Fruit fly (Drosophila melanogaster) whole organism, wandering third instar larva: ENCODE data around the gene Tep1.
A peak's percentile ranks its signal among the peaks of the same experiment; 100 is the strongest.

ENCODE experiments used
- Abd-B ChIP-seq: fragments of >200 bp; optimal IDR thresholded peaks from 2 replicates; lab custom pipeline; 2017; ENCODE audit warnings: missing biosample characterization, missing genetic modification characterization
- CG32264 ChIP-seq: fragments of 200-800 bp; sonication (Bioruptor generic); optimal IDR thresholded peaks from 2 replicates; lab custom pipeline; 2016; ENCODE audit warnings: missing biosample characterization, missing genetic modification characterization
- CG9705 ChIP-seq: fragments of 200-800 bp; sonication (Bioruptor generic); optimal IDR thresholded peaks from 2 replicates; lab custom pipeline; 2018; ENCODE audit warnings: missing biosample characterization, mild to moderate bottlenecking, missing genetic modification characterization
- CrebA ChIP-seq: fragments of 200-800 bp; sonication (Bioruptor generic); optimal IDR thresholded peaks from 2 replicates; lab custom pipeline; 2016; ENCODE audit warnings: missing biosample characterization, mild to moderate bottlenecking, missing genetic modification characterization, borderline replicate concordance
- Dfd ChIP-seq: fragments of >200 bp; optimal IDR thresholded peaks from 2 replicates; lab custom pipeline; 2017; ENCODE audit warnings: missing biosample characterization, missing genetic modification characterization
- Dif ChIP-seq: fragments of 200-275, 200-300 bp; sonication (Bioruptor generic); optimal IDR thresholded peaks from 2 replicates; lab custom pipeline; 2018; ENCODE audit warnings: missing biosample characterization, missing genetic modification characterization; ENCODE audit not compliant: partially characterized antibody
- GATAd ChIP-seq: sonication (Bioruptor generic); optimal IDR thresholded peaks from 2 replicates; lab custom pipeline; 2016; ENCODE audit warnings: missing biosample characterization, missing genetic modification characterization
- HLH106 ChIP-seq: fragments of 200-800 bp; optimal IDR thresholded peaks from 3 replicates; lab custom pipeline; 2019; ENCODE audit warnings: missing biosample characterization, mild to moderate bottlenecking, missing genetic modification characterization, moderate library complexity
- Hnf4 ChIP-seq: fragments of 200-800 bp; sonication (Bioruptor generic); optimal IDR thresholded peaks from 2 replicates; lab custom pipeline; 2016; ENCODE audit warnings: missing biosample characterization, mild to moderate bottlenecking, missing genetic modification characterization
- Hr78 ChIP-seq: fragments of >200 bp; optimal IDR thresholded peaks from 2 replicates; lab custom pipeline; 2017; ENCODE audit warnings: missing biosample characterization, missing genetic modification characterization
- Hr83 ChIP-seq: fragments of 200-300 bp; sonication (Bioruptor generic); optimal IDR thresholded peaks from 2 replicates; lab custom pipeline; 2016; ENCODE audit warnings: missing biosample characterization, mild to moderate bottlenecking, missing genetic modification characterization, moderate library complexity; ENCODE audit not compliant: poor library complexity, severe bottlenecking
- Jra ChIP-seq: sonication (Bioruptor generic); optimal IDR thresholded peaks from 2 replicates; lab custom pipeline; 2016; ENCODE audit warnings: missing biosample characterization, missing genetic modification characterization
- Mio ChIP-seq: sonication (Bioruptor generic); optimal IDR thresholded peaks from 2 replicates; lab custom pipeline; 2016; ENCODE audit warnings: missing biosample characterization, missing genetic modification characterization
- Myc ChIP-seq: fragments of >200 bp; optimal IDR thresholded peaks from 2 replicates; lab custom pipeline; 2017
- N ChIP-seq: fragments of >200 bp; optimal IDR thresholded peaks from 2 replicates; lab custom pipeline; 2018; ENCODE audit warnings: missing biosample characterization, missing external identifiers, missing genetic modification characterization
- OdsH ChIP-seq: fragments of 200-800 bp; sonication (Bioruptor generic); optimal IDR thresholded peaks from 2 replicates; lab custom pipeline; 2016; ENCODE audit warnings: missing biosample characterization, mild to moderate bottlenecking, missing genetic modification characterization
- Rel ChIP-seq, 2 experiments: fragments of 200-800 bp; sonication (Bioruptor generic) in 1 of 2; optimal IDR thresholded peaks; 2 replicates in 1 of 2; 3 replicates in 1 of 2; lab custom pipeline; 2016 to 2019; ENCODE audit warnings: mild to moderate bottlenecking in 2 of 2, missing biosample characterization in 2 of 2, missing genetic modification characterization in 2 of 2, moderate library complexity in 1 of 2
- Sp1 ChIP-seq: fragments of 200-800 bp; sonication (Bioruptor generic); optimal IDR thresholded peaks from 3 replicates; lab custom pipeline; 2019; ENCODE audit warnings: missing biosample characterization, mild to moderate bottlenecking, missing genetic modification characterization, moderate library complexity
- Vsx2 ChIP-seq: fragments of 200-300, 225-300 bp; sonication (Bioruptor generic); optimal IDR thresholded peaks from 2 replicates; lab custom pipeline; 2018; ENCODE audit warnings: missing biosample characterization, missing genetic modification characterization; ENCODE audit not compliant: partially characterized antibody
- br ChIP-seq: fragments of 200-800 bp; sonication (Bioruptor generic); optimal IDR thresholded peaks from 2 replicates; lab custom pipeline; 2016; ENCODE audit warnings: missing biosample characterization, missing genetic modification characterization
- brk ChIP-seq: fragments of 200-800 bp; sonication (Bioruptor generic); optimal IDR thresholded peaks from 2 replicates; lab custom pipeline; 2016; ENCODE audit warnings: missing biosample characterization, mild to moderate bottlenecking, missing genetic modification characterization
- dl ChIP-seq, 2 experiments: fragments of 175-275, 200-275 bp in 1 of 2; fragments of 200-275 bp in 1 of 2; sonication (Bioruptor generic); optimal IDR thresholded peaks; lab custom pipeline; 2018; ENCODE audit warnings: mild to moderate bottlenecking in 2 of 2, missing biosample characterization in 2 of 2, missing genetic modification characterization in 2 of 2, moderate library complexity in 2 of 2; ENCODE audit not compliant: partially characterized antibody in 2 of 2, insufficient read depth in 1 of 2
- dmrt93B ChIP-seq: fragments of 200-800 bp; sonication (Bioruptor generic); optimal IDR thresholded peaks from 2 replicates; lab custom pipeline; 2018; ENCODE audit warnings: missing biosample characterization, mild to moderate bottlenecking, missing genetic modification characterization
- dsf ChIP-seq: sonication (Bioruptor generic); optimal IDR thresholded peaks from 2 replicates; lab custom pipeline; 2016; ENCODE audit warnings: missing biosample characterization, missing genetic modification characterization, borderline replicate concordance
- ey ChIP-seq: fragments of 200-800 bp; sonication (Bioruptor generic); optimal IDR thresholded peaks from 2 replicates; lab custom pipeline; 2016; ENCODE audit warnings: missing biosample characterization, missing genetic modification characterization
- foxo ChIP-seq, 2 experiments: fragments of 200-800 bp; sonication (Bioruptor generic); optimal IDR thresholded peaks; 2 replicates in 1 of 2; 3 replicates in 1 of 2; lab custom pipeline; 2016 to 2017; ENCODE audit warnings: missing biosample characterization in 2 of 2, missing genetic modification characterization in 2 of 2
- fru ChIP-seq: fragments of 200-800 bp; sonication (Bioruptor generic); optimal IDR thresholded peaks from 3 replicates; lab custom pipeline; 2016; ENCODE audit warnings: missing biosample characterization, mild to moderate bottlenecking, missing genetic modification characterization
- h ChIP-seq: fragments of 200-800 bp; sonication (Bioruptor generic); optimal IDR thresholded peaks from 3 replicates; lab custom pipeline; 2016; ENCODE audit warnings: missing biosample characterization, mild to moderate bottlenecking, missing genetic modification characterization
- jim ChIP-seq: fragments of 175-275, 200-325 bp; sonication (Bioruptor generic); optimal IDR thresholded peaks from 2 replicates; lab custom pipeline; 2016; ENCODE audit warnings: missing biosample characterization, mild to moderate bottlenecking, missing genetic modification characterization
- lola ChIP-seq: fragments of >200 bp; optimal IDR thresholded peaks from 2 replicates; lab custom pipeline; 2017; ENCODE audit warnings: missing biosample characterization, missing genetic modification characterization
- pan ChIP-seq: fragments of >200 bp; optimal IDR thresholded peaks from 2 replicates; lab custom pipeline; 2017
- psq ChIP-seq: fragments of 200-800 bp; sonication (Bioruptor generic); optimal IDR thresholded peaks from 3 replicates; lab custom pipeline; 2017; ENCODE audit warnings: missing biosample characterization, mild to moderate bottlenecking, missing genetic modification characterization, moderate library complexity
- rgr ChIP-seq: fragments of 200-800 bp; sonication (Bioruptor generic); optimal IDR thresholded peaks from 3 replicates; lab custom pipeline; 2016; ENCODE audit warnings: missing biosample characterization, mild to moderate bottlenecking, missing genetic modification characterization
- sage ChIP-seq: fragments of 200-800 bp; sonication (Bioruptor generic); optimal IDR thresholded peaks from 2 replicates; lab custom pipeline; 2016; ENCODE audit warnings: missing biosample characterization, mild to moderate bottlenecking, missing genetic modification characterization
- sv ChIP-seq: fragments of 200-800 bp; sonication (Bioruptor generic); optimal IDR thresholded peaks from 3 replicates; lab custom pipeline; 2016; ENCODE audit warnings: missing biosample characterization, missing genetic modification characterization
- tai ChIP-seq: sonication (Bioruptor generic); optimal IDR thresholded peaks from 2 replicates; lab custom pipeline; 2016; ENCODE audit warnings: missing biosample characterization, missing genetic modification characterization
- usp ChIP-seq: fragments of >200 bp; optimal IDR thresholded peaks from 2 replicates; lab custom pipeline; 2017; ENCODE audit warnings: missing biosample characterization, missing genetic modification characterization
- woc ChIP-seq: sonication (Bioruptor generic); optimal IDR thresholded peaks from 2 replicates; lab custom pipeline; 2016; ENCODE audit warnings: missing biosample characterization, mild to moderate bottlenecking, missing genetic modification characterization

Tep1 gene

DNA sequence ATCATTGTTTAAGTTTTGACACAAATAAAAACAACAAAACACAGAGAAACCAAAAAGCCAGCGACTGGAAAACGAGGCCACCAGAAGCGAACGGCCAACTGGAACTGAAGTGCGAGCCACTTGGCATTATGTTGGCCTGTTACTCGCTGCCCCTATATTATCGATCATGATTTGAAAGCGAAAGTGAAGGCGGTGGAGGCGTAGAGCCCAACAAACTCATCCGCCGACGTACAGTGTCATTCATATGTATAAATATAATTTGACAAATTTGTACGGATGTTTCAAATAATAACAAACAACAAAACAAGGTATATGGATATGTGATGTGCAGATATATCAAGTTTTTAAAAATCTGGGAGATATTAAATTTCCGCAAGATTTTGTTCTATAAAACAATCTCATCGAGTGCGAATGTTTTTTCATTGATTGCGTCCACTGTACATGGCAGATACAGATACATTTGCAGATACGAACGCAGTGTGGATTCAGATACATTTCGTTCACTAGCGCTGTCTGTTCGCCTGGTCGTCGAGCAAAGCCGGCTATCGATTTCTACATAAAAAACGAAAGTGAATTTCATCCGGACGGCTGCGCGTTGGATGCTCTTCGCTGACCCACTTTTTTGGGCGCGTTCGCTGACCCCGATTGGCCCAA lies 17.5 kb upstream of the Tep1 start:
- peak; percentile 43 for TF ChIP-seq Hr83 (GFP tag; lab: Kevin White, UChicago)
- peak; percentile 72 for TF ChIP-seq CrebA (GFP tag; lab: Kevin White, UChicago)
- TF ChIP-seq ey (GFP tag; lab: Kevin White, UChicago): peak; percentile 97
- peak; percentile 20 to 36 for TF ChIP-seq dl (GFP tag; optimal IDR thresholded peaks at IDR 0.05; lab: Kevin White, UChicago; ENCODE audit: insufficient read depth in 1 of 2, partially characterized antibody in 2 of 2)
- TF ChIP-seq lola: no peak
- TF ChIP-seq CG32264 (GFP tag; lab: Kevin White, UChicago): peak; percentile 93
- peak; percentile 94 for TF ChIP-seq h (GFP tag; lab: Kevin White, UChicago)
- TF ChIP-seq dmrt93B (GFP tag; lab: Kevin White, UChicago): peak; percentile 86
- peak; percentile 57 for TF ChIP-seq Jra
- TF ChIP-seq Hr78 (GFP tag; lab: Kevin White, UChicago): no peak
- TF ChIP-seq Dfd (GFP tag; lab: Kevin White, UChicago): peak; percentile 3
- TF ChIP-seq CG9705 (GFP tag; lab: Kevin White, UChicago): peak; percentile 85
- TF ChIP-seq tai (GFP tag; lab: Kevin White, UChicago): peak; percentile 71
- TF ChIP-seq N (GFP tag; lab: Kevin White, UChicago): no peak
- no peak for TF ChIP-seq Abd-B (GFP tag; lab: Kevin White, UChicago)
- TF ChIP-seq woc (GFP tag; lab: Kevin White, UChicago): peak; percentile 93
- peak; percentile 97 for TF ChIP-seq fru
- no peak for TF ChIP-seq usp
- TF ChIP-seq Sp1: peak; percentile 90
- TF ChIP-seq foxo (GFP tag; optimal IDR thresholded peaks at IDR 0.05; lab: Kevin White, UChicago): peak; percentile 78 to 93
- peak; percentile 89 for TF ChIP-seq sage
- peak; percentile 76 for TF ChIP-seq Mio (GFP tag; lab: Kevin White, UChicago)
- TF ChIP-seq rgr: peak; percentile 97
- TF ChIP-seq brk: peak; percentile 82
- peak; percentile 98 for TF ChIP-seq OdsH
- TF ChIP-seq sv (GFP tag; lab: Kevin White, UChicago): peak; percentile 97
- TF ChIP-seq Myc: no peak
- TF ChIP-seq br (GFP tag; lab: Kevin White, UChicago): peak; percentile 94
- TF ChIP-seq Rel (GFP tag; optimal IDR thresholded peaks at IDR 0.05; lab: Kevin White, UChicago): peak; percentile 84
- TF ChIP-seq Rel (tag; optimal IDR thresholded peaks at IDR 0.05; lab: Kevin White, UChicago): peak; percentile 14
- TF ChIP-seq HLH106 (tag; lab: Kevin White, UChicago): peak; percentile 93
- peak; percentile 90 for TF ChIP-seq psq (GFP tag; lab: Kevin White, UChicago)
- TF ChIP-seq jim: no peak
- TF ChIP-seq GATAd (GFP tag; lab: Kevin White, UChicago): peak; percentile 32
- no peak for TF ChIP-seq pan (lab: Kevin White, UChicago)
- TF ChIP-seq dsf: peak; percentile 75
- TF ChIP-seq Vsx2 (GFP tag; lab: Kevin White, UChicago): peak; percentile 40
- TF ChIP-seq Hnf4 (GFP tag; lab: Kevin White, UChicago): peak; percentile 93
- peak; percentile 49 for TF ChIP-seq Dif (GFP tag; lab: Kevin White, UChicago)

DNA sequence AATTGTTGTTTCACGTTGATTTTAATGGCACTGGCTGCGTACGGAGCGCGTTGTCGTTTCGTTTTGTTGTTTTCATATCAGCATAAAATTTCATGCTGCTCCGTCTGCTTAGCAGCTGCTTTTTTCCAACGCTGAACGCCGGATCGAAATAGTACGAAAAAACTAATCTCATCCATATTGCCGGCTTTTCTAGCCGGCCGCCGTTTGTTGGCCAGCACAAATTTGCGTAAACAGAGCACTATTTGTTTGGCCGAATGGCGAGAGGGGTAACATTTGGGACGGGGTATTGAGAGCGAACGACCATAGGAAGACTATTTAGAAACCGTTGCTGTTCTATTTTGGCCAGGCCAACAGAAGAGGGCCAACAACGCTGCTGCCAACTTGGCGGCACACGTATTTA lies 16.2 kb upstream of the Tep1 start:
- TF ChIP-seq Rel (GFP tag; optimal IDR thresholded peaks at IDR 0.05; lab: Kevin White, UChicago) (no peak), Rel (tag; optimal IDR thresholded peaks at IDR 0.05; lab: Kevin White, UChicago) (no peak), pan (lab: Kevin White, UChicago) (no peak), sage (no peak), Mio (GFP tag; lab: Kevin White, UChicago) (no peak), HLH106 (tag; lab: Kevin White, UChicago) (no peak)
